Fruit fly (Drosophila melanogaster): ENCODE measurements around the gene Ssadh.

DNA sequence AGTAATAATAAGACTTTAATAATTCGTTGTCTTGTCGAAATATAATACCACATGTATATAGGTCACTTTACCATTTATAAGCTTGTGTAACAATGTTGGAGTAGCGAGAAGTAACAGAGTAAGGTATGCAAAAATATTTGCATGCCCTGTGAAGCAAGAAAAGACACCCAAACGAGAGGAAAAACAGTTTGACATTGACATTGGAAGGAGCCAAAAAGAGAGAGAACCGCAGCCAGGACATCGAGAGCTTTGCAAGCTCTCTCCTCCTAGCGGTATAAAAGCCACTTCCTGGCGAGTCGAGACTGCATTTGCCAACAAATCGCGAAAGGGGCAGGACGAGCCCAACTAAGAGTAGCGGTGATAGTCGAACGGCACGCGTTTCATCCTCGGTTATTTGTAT is 13.4 kb downstream of the Ssadh start, which contains the start of gene CG5079:
- no peak for TF ChIP-seq psq (optimal IDR thresholded peaks at IDR 0.05)
- TF ChIP-seq ttk (optimal IDR thresholded peaks at IDR 0.05) = no peak
